Worm (Caenorhabditis elegans) whole organism, young adult: ENCODE results near the gene srh-283.

ENCODE experiments used
- F10E7.11 ChIP-seq: sonication (generic microtip); optimal IDR thresholded peaks from 2 replicates; lab custom pipeline; 2017; ENCODE audit warnings: mild to moderate bottlenecking, missing genetic modification characterization, moderate library complexity, missing compliant biosample characterization
- F37B4.10 ChIP-seq: fragments of 200-800 bp; sonication (Bioruptor generic); IDR thresholded peaks from 2 replicates; pipeline ENCODE4 v1.3.6; 2022; ENCODE audit warnings: missing genetic modification characterization, missing compliant biosample characterization
- F39B2.1 ChIP-seq: fragments of 200-800 bp; sonication (Bioruptor generic); IDR thresholded peaks from 2 replicates; pipeline ENCODE4 v1.3.6; 2022; ENCODE audit warnings: missing genetic modification reagents, missing genetic modification characterization, missing compliant biosample characterization
- K11D2.4 ChIP-seq: fragments of 200-800 bp; sonication (Bioruptor generic); IDR thresholded peaks from 2 replicates; pipeline ENCODE4 v1.3.6; 2022; ENCODE audit warnings: missing genetic modification reagents, missing genetic modification characterization, missing compliant biosample characterization
- ZK185.1 ChIP-seq: sonication (generic microtip); optimal IDR thresholded peaks from 2 replicates; lab custom pipeline; 2016; ENCODE audit warnings: mild to moderate bottlenecking, missing genetic modification characterization, missing compliant biosample characterization; ENCODE audit not compliant: poor library complexity, severe bottlenecking
- dox-1 ChIP-seq: fragments of 200-800 bp; sonication (Bioruptor generic); IDR thresholded peaks from 2 replicates; pipeline ENCODE4 v1.3.6; 2022; ENCODE audit warnings: missing genetic modification reagents, missing genetic modification characterization, missing compliant biosample characterization
- efl-1 ChIP-seq: fragments of 150-350 bp; optimal IDR thresholded peaks from 2 replicates; lab custom pipeline; 2014; ENCODE audit warnings: missing biosample characterization, missing genetic modification reagents, missing genetic modification characterization
- egrh-3 ChIP-seq: fragments of 200-800 bp; sonication (Bioruptor generic); IDR thresholded peaks from 2 replicates; pipeline ENCODE4 v1.3.6; 2022; ENCODE audit warnings: missing genetic modification reagents, missing genetic modification characterization, missing compliant biosample characterization
- ets-4 ChIP-seq: fragments of 200-800 bp; sonication (Bioruptor generic); optimal IDR thresholded peaks from 2 replicates; lab custom pipeline; 2018; ENCODE audit warnings: mild to moderate bottlenecking, missing genetic modification characterization, missing compliant biosample characterization
- fkh-3 ChIP-seq: sonication (generic microtip); optimal IDR thresholded peaks from 2 replicates; lab custom pipeline; 2016; ENCODE audit warnings: mild to moderate bottlenecking, missing genetic modification characterization, missing compliant biosample characterization
- hlh-12 ChIP-seq: sonication (generic microtip); optimal IDR thresholded peaks from 2 replicates; lab custom pipeline; 2016; ENCODE audit warnings: missing genetic modification characterization, missing compliant biosample characterization
- hsf-1 ChIP-seq: fragments of 200-800 bp; sonication (Bioruptor generic); IDR thresholded peaks from 2 replicates; pipeline ENCODE4 v1.3.6; 2022; ENCODE audit warnings: missing genetic modification reagents, missing genetic modification characterization, missing compliant biosample characterization
- lag-1 ChIP-seq: fragments of 200-800 bp; sonication (Bioruptor generic); IDR thresholded peaks from 2 replicates; pipeline ENCODE4 v1.3.6; 2022; ENCODE audit warnings: missing genetic modification reagents, missing genetic modification characterization, missing compliant biosample characterization
- lsy-27 ChIP-seq: sonication (generic microtip); optimal IDR thresholded peaks from 2 replicates; lab custom pipeline; 2017; ENCODE audit warnings: missing genetic modification characterization, mild to moderate bottlenecking, missing compliant biosample characterization, antibody characterized with exemption, missing genotype, borderline replicate concordance; ENCODE audit not compliant: insufficient read depth
- madf-3 ChIP-seq: fragments of 200-800 bp; sonication (Bioruptor generic); IDR thresholded peaks from 2 replicates; pipeline ENCODE4 v1.3.6; 2022; ENCODE audit warnings: missing genetic modification reagents, missing genetic modification characterization, missing compliant biosample characterization
- nhr-120 ChIP-seq: fragments of 200-800 bp; sonication (Bioruptor generic); IDR thresholded peaks from 2 replicates; pipeline ENCODE4 v1.3.6; 2022; ENCODE audit warnings: missing genetic modification characterization, missing compliant biosample characterization
- sea-2 ChIP-seq: fragments of 200-800 bp; sonication (Bioruptor generic); IDR thresholded peaks from 2 replicates; pipeline ENCODE4 v1.3.6; 2022; ENCODE audit warnings: missing genetic modification characterization, missing compliant biosample characterization
- tbx-9 ChIP-seq: sonication (generic microtip); optimal IDR thresholded peaks from 2 replicates; lab custom pipeline; 2016; ENCODE audit warnings: borderline replicate concordance, missing genetic modification characterization, inconsistent platforms, missing compliant biosample characterization
- zfh-2 ChIP-seq: fragments of 200-800 bp; sonication (Bioruptor generic); conservative IDR thresholded peaks from 2 replicates; pipeline ENCODE4 v1.3.6; 2022; ENCODE audit warnings: missing genetic modification reagents, missing genetic modification characterization, missing compliant biosample characterization

srh-283 gene

DNA sequence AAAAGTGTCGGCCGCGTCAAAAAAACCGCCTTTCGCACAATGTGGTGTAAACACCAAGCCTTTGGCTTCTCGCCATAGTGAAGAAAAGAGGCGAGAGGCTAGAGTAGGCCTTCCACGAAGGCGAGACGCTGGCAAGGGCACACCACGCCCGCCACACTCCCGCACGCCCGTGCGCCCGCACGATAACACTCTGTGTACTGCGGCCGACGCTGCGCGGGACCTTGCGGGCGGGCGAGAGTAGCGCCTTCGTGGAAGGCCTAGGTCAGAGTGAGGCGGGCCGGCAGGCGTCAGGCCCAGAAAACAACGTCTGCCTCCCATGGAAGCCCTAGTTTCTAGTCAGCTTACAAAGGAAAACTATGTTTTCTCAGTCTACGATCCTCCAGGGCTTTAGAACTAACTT, 47.0 kb downstream of the srh-283 start:
- TF ChIP-seq hlh-12 (tag; lab: Kevin White, UChicago) (no peak), ZK185.1 (no peak), nhr-120 (GFP tag; lab: Robert Waterston, UW) (0 out of 2 replicates have a peak, but pooled peaks have one; percentile 27), ets-4 (GFP tag; lab: Kevin White, UChicago) (no peak), sea-2 (GFP tag; lab: Robert Waterston, UW) (no peak), lag-1 (GFP tag; lab: Robert Waterston, UW) (no peak), K11D2.4 (GFP tag; lab: Robert Waterston, UW) (no peak), hsf-1 (GFP tag; lab: Robert Waterston, UW) (no peak), egrh-3 (GFP tag; lab: Robert Waterston, UW) (peak; percentile 82; the same call in 1 of the 2 replicates), dox-1 (GFP tag; lab: Robert Waterston, UW) (0 out of 2 replicates have a peak, but pooled peaks have one; percentile 11), F37B4.10 (GFP tag; lab: Robert Waterston, UW) (no peak), F39B2.1 (GFP tag; lab: Robert Waterston, UW) (0 out of 2 replicates have a peak, but pooled peaks have one; percentile 33), efl-1 (no peak), F10E7.11 (tag; lab: Kevin White, UChicago) (no peak), madf-3 (GFP tag; lab: Robert Waterston, UW) (0 out of 2 replicates have a peak, but pooled peaks have one; percentile 43), zfh-2 (GFP tag; lab: Robert Waterston, UW) (peak; percentile 94), fkh-3 (tag; lab: Kevin White, UChicago) (no peak), lsy-27 (no peak), tbx-9 (tag; lab: Kevin White, UChicago) (no peak)
- TF ChIP-seq, all 124 proteins: peak for 6
